Fruit fly (Drosophila melanogaster): ENCODE results near the gene CG10077.

Gene CG10077

dm6 chr3L:6964488-6965152 lies 8.9 kb upstream of the CG10077 start, which contains the start of gene sgl (continued):
- peak; percentile 34; the same call in 1 of the 3 replicates for TF ChIP-seq knrl (GFP tag; IDR thresholded peaks at IDR 0.05; ENCODE audit: partially characterized antibody)
- TF ChIP-seq Sin3A (optimal IDR thresholded peaks at IDR 0.05): peak; percentile 20
- TF ChIP-seq CG14710 (tag; optimal IDR thresholded peaks at IDR 0.05): peak; percentile 63
- TF ChIP-seq cg (GFP tag; optimal IDR thresholded peaks at IDR 0.05): peak; percentile 83
- TF ChIP-seq bab2 (GFP tag; optimal IDR thresholded peaks at IDR 0.05): no peak
- TF ChIP-seq gfzf (GFP tag; optimal IDR thresholded peaks at IDR 0.05): peak; percentile 95
- no peak for TF ChIP-seq CG10959 (GFP tag; IDR thresholded peaks at IDR 0.05)
- peak; percentile 66 for TF ChIP-seq vvl (GFP tag; IDR thresholded peaks at IDR 0.05)
- no peak for TF ChIP-seq Bdp1 (GFP tag; optimal IDR thresholded peaks at IDR 0.05)
- no peak for TF ChIP-seq CG32767 (GFP tag; IDR thresholded peaks at IDR 0.05)
- TF ChIP-seq CG15269 (tag; optimal IDR thresholded peaks at IDR 0.05): peak; percentile 40
- no peak for TF ChIP-seq Atf-2 (GFP tag; optimal IDR thresholded peaks at IDR 0.05)
- no peak for TF ChIP-seq CG15073 (GFP tag; optimal IDR thresholded peaks at IDR 0.05)
- peak; percentile 69 for TF ChIP-seq Rfx (GFP tag; IDR thresholded peaks at IDR 0.05)
- no peak for TF ChIP-seq tio (GFP tag; optimal IDR thresholded peaks at IDR 0.05)
- 0 out of 3 replicates have a peak, but pooled peaks have one; percentile 6 for TF ChIP-seq CG17361 (GFP tag; IDR thresholded peaks at IDR 0.05)
- TF ChIP-seq PHDP (tag; optimal IDR thresholded peaks at IDR 0.05): peak; percentile 37
- TF ChIP-seq CG6175 (GFP tag; IDR thresholded peaks at IDR 0.05): no peak
- TF ChIP-seq lola (GFP tag; optimal IDR thresholded peaks at IDR 0.05): no peak
- no peak for TF ChIP-seq CG7928 (GFP tag; optimal IDR thresholded peaks at IDR 0.05)
- TF ChIP-seq jing (GFP tag; optimal IDR thresholded peaks at IDR 0.05): peak; percentile 72
- no peak for TF ChIP-seq CkIIα-i1 (GFP tag; IDR thresholded peaks at IDR 0.05)
- TF ChIP-seq Chrac-16 (GFP tag; optimal IDR thresholded peaks at IDR 0.05): no peak
- TF ChIP-seq repo (GFP tag; optimal IDR thresholded peaks at IDR 0.05): no peak
- no peak for TF ChIP-seq CG10147 (GFP tag; optimal IDR thresholded peaks at IDR 0.05)
- peak; percentile 21 for TF ChIP-seq Dad (GFP tag; optimal IDR thresholded peaks at IDR 0.05)
- TF ChIP-seq Oaz (GFP tag; IDR thresholded peaks at IDR 0.05): no peak
- peak; percentile 98 for TF ChIP-seq Lhr (GFP tag; optimal IDR thresholded peaks at IDR 0.05)
- peak; percentile 28; the same call in 1 of the 2 replicates for TF ChIP-seq CG6689 (GFP tag; IDR thresholded peaks at IDR 0.05)
- TF ChIP-seq CG18619 (GFP tag; optimal IDR thresholded peaks at IDR 0.05): no peak
- TF ChIP-seq amos (GFP tag; IDR thresholded peaks at IDR 0.05; ENCODE audit: partially characterized antibody): peak; percentile 58; the same call in 1 of the 2 replicates
- no peak for TF ChIP-seq CG12155 (GFP tag; optimal IDR thresholded peaks at IDR 0.05)
- peak; percentile 30 for TF ChIP-seq CG30020 (tag; optimal IDR thresholded peaks at IDR 0.05)
- 0 out of 2 replicates have a peak, but pooled peaks have one; percentile 34 for TF ChIP-seq CG16779 (GFP tag; IDR thresholded peaks at IDR 0.05)
- no peak for TF ChIP-seq CG30403 (GFP tag; optimal IDR thresholded peaks at IDR 0.05)
- peak; percentile 34; the same call in 1 of the 2 replicates for TF ChIP-seq Dref (GFP tag; IDR thresholded peaks at IDR 0.05)
- no peak for TF ChIP-seq fru (optimal IDR thresholded peaks at IDR 0.05)
- peak; percentile 76 for TF ChIP-seq HLHmδ (GFP tag; optimal IDR thresholded peaks at IDR 0.05)
- TF ChIP-seq BEAF-32 (GFP tag; optimal IDR thresholded peaks at IDR 0.05): peak; percentile 38
- TF ChIP-seq ken (GFP tag; IDR thresholded peaks at IDR 0.05): peak; percentile 59; the same call in 1 of the 3 replicates
- TF ChIP-seq slbo (GFP tag; IDR thresholded peaks at IDR 0.05): peak; percentile 48
- TF ChIP-seq pnt (GFP tag; optimal IDR thresholded peaks at IDR 0.05): no peak
- peak; percentile 23 for TF ChIP-seq nmo (GFP tag; optimal IDR thresholded peaks at IDR 0.05)
- TF ChIP-seq Bgb (GFP tag; IDR thresholded peaks at IDR 0.05; ENCODE audit: partially characterized antibody): peak; percentile 62; the same call in 1 of the 2 replicates
- peak; percentile 92 for TF ChIP-seq rib (GFP tag; IDR thresholded peaks at IDR 0.05)
- TF ChIP-seq CG3847 (GFP tag; IDR thresholded peaks at IDR 0.05): no peak
- TF ChIP-seq Adf1 (GFP tag; IDR thresholded peaks at IDR 0.05): peak; percentile 60; the same call in 1 of the 2 replicates
- peak; percentile 49; the same call in 1 of the 3 replicates for TF ChIP-seq HLH4C (GFP tag; IDR thresholded peaks at IDR 0.05; ENCODE audit: partially characterized antibody)
- TF ChIP-seq az2 (GFP tag; optimal IDR thresholded peaks at IDR 0.05): peak; percentile 20
- no peak for TF ChIP-seq ranshi (GFP tag; IDR thresholded peaks at IDR 0.05)

Data from whole organism, embryonic.